Fruit fly (Drosophila melanogaster) whole organism, embryonic: Measurements from ENCODE around the gene CG15773.
A peak's percentile ranks its signal among the peaks of the same experiment; 100 is the strongest.

ENCODE experiments used
- Abd-B ChIP-seq: fragments of 200-800 bp; sonication (Bioruptor generic); optimal IDR thresholded peaks from 2 replicates; lab custom pipeline; 2018; ENCODE audit warnings: missing biosample characterization, mild to moderate bottlenecking, missing genetic modification characterization, moderate library complexity
- Asciz ChIP-seq: fragments of 200-800 bp; sonication (Bioruptor generic); optimal IDR thresholded peaks from 2 replicates; lab custom pipeline; 2017; ENCODE audit warnings: missing biosample characterization, mild to moderate bottlenecking, missing genetic modification characterization, missing genetic modification reagents
- B-H1 ChIP-seq: fragments of 200-800 bp; sonication (Bioruptor generic); IDR thresholded peaks from 3 replicates; pipeline ENCODE4 v1.3.6; 2022; ENCODE audit warnings: missing biosample characterization, missing genetic modification characterization
- CG12659 ChIP-seq: fragments of 200-800 bp; sonication (Bioruptor generic); optimal IDR thresholded peaks from 3 replicates; lab custom pipeline; 2017; ENCODE audit warnings: mild to moderate bottlenecking, missing biosample characterization, missing genetic modification reagents, missing genetic modification characterization
- CG12942 ChIP-seq: fragments of 200-800 bp; sonication (Bioruptor generic); optimal IDR thresholded peaks from 3 replicates; lab custom pipeline; 2016; ENCODE audit warnings: missing biosample characterization, missing genetic modification characterization
- CG13894 ChIP-seq: fragments of 200-800 bp; sonication (Bioruptor generic); optimal IDR thresholded peaks from 3 replicates; lab custom pipeline; 2018; ENCODE audit warnings: missing biosample characterization, mild to moderate bottlenecking, missing genetic modification characterization, moderate library complexity
- CG14050 ChIP-seq: fragments of 200-800 bp; sonication (Bioruptor generic); IDR thresholded peaks from 3 replicates; pipeline ENCODE4 v1.3.6; 2022; ENCODE audit warnings: missing biosample characterization, missing genetic modification characterization
- CG15514 ChIP-seq: fragments of 200-800 bp; sonication (Bioruptor generic); optimal IDR thresholded peaks from 3 replicates; lab custom pipeline; 2017; ENCODE audit warnings: missing biosample characterization, missing genetic modification characterization, mild to moderate bottlenecking, moderate library complexity, missing genetic modification reagents
- CG17829 ChIP-seq: fragments of 200-800 bp; optimal IDR thresholded peaks from 2 replicates; lab custom pipeline; 2019; ENCODE audit warnings: missing biosample characterization, mild to moderate bottlenecking, missing genetic modification characterization, moderate library complexity
- CG2120 ChIP-seq: fragments of 200-800 bp; sonication (Bioruptor generic); optimal IDR thresholded peaks from 3 replicates; lab custom pipeline; 2016; ENCODE audit warnings: missing biosample characterization, missing genetic modification characterization
- CG2202 ChIP-seq: fragments of 200-800 bp; sonication (Bioruptor generic); optimal IDR thresholded peaks from 2 replicates; lab custom pipeline; 2018; ENCODE audit warnings: missing biosample characterization, mild to moderate bottlenecking, missing genetic modification characterization
- CG3163 ChIP-seq: fragments of 200-800 bp; sonication (Bioruptor generic); optimal IDR thresholded peaks from 3 replicates; lab custom pipeline; 2016; ENCODE audit warnings: missing biosample characterization, missing genetic modification characterization
- CG6175 ChIP-seq: fragments of 200-800 bp; sonication (Bioruptor generic); IDR thresholded peaks from 3 replicates; pipeline ENCODE4 v1.3.6; 2022; ENCODE audit warnings: missing biosample characterization, missing genetic modification characterization
- CG6765 ChIP-seq: fragments of 200-800 bp; sonication (Bioruptor generic); optimal IDR thresholded peaks from 3 replicates; lab custom pipeline; 2017; ENCODE audit warnings: missing biosample characterization, mild to moderate bottlenecking, missing genetic modification characterization
- CG7839 ChIP-seq: fragments of 200-800 bp; sonication (Bioruptor generic); optimal IDR thresholded peaks from 3 replicates; lab custom pipeline; 2018; ENCODE audit warnings: missing biosample characterization, mild to moderate bottlenecking, missing genetic modification characterization, moderate library complexity
- CG9609 ChIP-seq: fragments of 200-800 bp; sonication (Bioruptor generic); optimal IDR thresholded peaks from 3 replicates; lab custom pipeline; 2016; ENCODE audit warnings: missing biosample characterization, missing genetic modification characterization
- CHES-1-like ChIP-seq: fragments of 200-800 bp; sonication (Bioruptor generic); optimal IDR thresholded peaks from 2 replicates; lab custom pipeline; 2016; ENCODE audit warnings: missing biosample characterization, missing genetic modification characterization
- E2f2 ChIP-seq: fragments of 200-800 bp; sonication (Bioruptor generic); IDR thresholded peaks from 2 replicates; pipeline ENCODE4 v1.3.6; 2022; ENCODE audit warnings: missing biosample characterization, missing genetic modification characterization
- ERR ChIP-seq: fragments of 200-800 bp; sonication (Bioruptor generic); optimal IDR thresholded peaks from 2 replicates; lab custom pipeline; 2016; ENCODE audit warnings: missing biosample characterization, missing genetic modification characterization
- Fer2 ChIP-seq: fragments of 200-800 bp; sonication (Bioruptor generic); optimal IDR thresholded peaks from 2 replicates; lab custom pipeline; 2018; ENCODE audit warnings: missing biosample characterization, mild to moderate bottlenecking, missing genetic modification characterization, moderate library complexity
- Mad ChIP-seq: fragments of 200-800 bp; sonication (Bioruptor generic); optimal IDR thresholded peaks from 2 replicates; lab custom pipeline; 2016; ENCODE audit warnings: missing biosample characterization, missing genetic modification characterization
- Nf-YA ChIP-seq: fragments of 200-800 bp; sonication (Bioruptor generic); IDR thresholded peaks from 2 replicates; pipeline ENCODE4 v1.3.6; 2022; ENCODE audit warnings: missing biosample characterization, missing genetic modification characterization
- Ravus ChIP-seq: fragments of 200-800 bp; sonication (Bioruptor generic); IDR thresholded peaks from 2 replicates; pipeline ENCODE4 v1.3.6; 2022; ENCODE audit warnings: missing biosample characterization, missing genetic modification characterization
- Side ChIP-seq: fragments of 200-800 bp; sonication (Bioruptor generic); optimal IDR thresholded peaks from 2 replicates; lab custom pipeline; 2016; ENCODE audit warnings: missing biosample characterization, missing genetic modification characterization
- TFAM ChIP-seq: fragments of 200-800 bp; sonication (Bioruptor generic); optimal IDR thresholded peaks from 2 replicates; lab custom pipeline; 2017; ENCODE audit warnings: missing biosample characterization, missing genetic modification characterization, inconsistent platforms
- ash1 ChIP-seq: fragments of 200-800 bp; sonication (Bioruptor generic); optimal IDR thresholded peaks from 2 replicates; lab custom pipeline; 2018; ENCODE audit warnings: missing biosample characterization, mild to moderate bottlenecking, missing genetic modification characterization
- bab2 ChIP-seq: fragments of 200-800 bp; sonication (Bioruptor generic); optimal IDR thresholded peaks from 2 replicates; lab custom pipeline; 2016; ENCODE audit warnings: missing biosample characterization, missing genetic modification characterization
- caup ChIP-seq: fragments of 200-800 bp; sonication (Bioruptor generic); optimal IDR thresholded peaks from 3 replicates; lab custom pipeline; 2017; ENCODE audit warnings: missing biosample characterization, mild to moderate bottlenecking, missing genetic modification characterization, moderate library complexity; ENCODE audit not compliant: severe bottlenecking
- cg ChIP-seq: fragments of 200-800 bp; sonication (Bioruptor generic); optimal IDR thresholded peaks from 3 replicates; lab custom pipeline; 2019; ENCODE audit warnings: missing biosample characterization, mild to moderate bottlenecking, missing genetic modification characterization, moderate library complexity
- ci ChIP-seq: fragments of 200-800 bp; sonication (Bioruptor generic); IDR thresholded peaks from 3 replicates; pipeline ENCODE4 v1.3.6; 2022; ENCODE audit warnings: missing biosample characterization, missing genetic modification characterization
- crc ChIP-seq: fragments of 200-800 bp; sonication (Bioruptor generic); optimal IDR thresholded peaks from 2 replicates; lab custom pipeline; 2016; ENCODE audit warnings: missing biosample characterization, missing genetic modification characterization
- dysf ChIP-seq: fragments of 200-800 bp; sonication (Bioruptor generic); IDR thresholded peaks from 3 replicates; pipeline ENCODE4 v1.3.6; 2022; ENCODE audit warnings: missing biosample characterization, missing genetic modification characterization
- fd64A ChIP-seq: fragments of 200-800 bp; sonication (Bioruptor generic); optimal IDR thresholded peaks from 3 replicates; lab custom pipeline; 2018; ENCODE audit warnings: missing biosample characterization, mild to moderate bottlenecking, missing genetic modification characterization
- fru ChIP-seq: fragments of >200 bp; optimal IDR thresholded peaks from 2 replicates; lab custom pipeline; 2017
- gro ChIP-seq: fragments of 200-800 bp; sonication (Bioruptor generic); optimal IDR thresholded peaks from 2 replicates; lab custom pipeline; 2016; ENCODE audit warnings: missing biosample characterization, missing genetic modification characterization
- ind ChIP-seq: fragments of 200-800 bp; sonication (Bioruptor generic); optimal IDR thresholded peaks from 3 replicates; lab custom pipeline; 2016; ENCODE audit warnings: missing biosample characterization, missing genetic modification characterization
- kay ChIP-seq: fragments of 200-800 bp; sonication (Bioruptor generic); optimal IDR thresholded peaks from 2 replicates; lab custom pipeline; 2016; ENCODE audit warnings: missing biosample characterization, missing genetic modification characterization
- mirr ChIP-seq: fragments of 200-800 bp; sonication (Bioruptor generic); optimal IDR thresholded peaks from 3 replicates; lab custom pipeline; 2018; ENCODE audit warnings: missing biosample characterization, mild to moderate bottlenecking, missing genetic modification characterization
- nerfin-2 ChIP-seq: fragments of 200-800 bp; sonication (Bioruptor generic); IDR thresholded peaks from 2 replicates; pipeline ENCODE4 v1.3.6; 2022; ENCODE audit warnings: missing biosample characterization, missing genetic modification characterization; ENCODE audit not compliant: partially characterized antibody
- org-1 ChIP-seq: fragments of 200-800 bp; sonication (Bioruptor generic); optimal IDR thresholded peaks from 2 replicates; lab custom pipeline; 2017; ENCODE audit warnings: missing biosample characterization, missing genetic modification characterization
- pan ChIP-seq, 4 experiments: fragments of >200 bp in 3 of 4; fragments of 200-800 bp in 1 of 4; sonication (Bioruptor generic) in 1 of 4; optimal IDR thresholded peaks in 3 of 4; IDR thresholded peaks in 1 of 4; 2 replicates each; pipeline versions ENCODE4 v1.3.6 to Lab custom; 2017 to 2022; ENCODE audit warnings: missing biosample characterization in 2 of 4, missing genetic modification characterization in 2 of 4, mixed read lengths in 1 of 4
- pb ChIP-seq: fragments of 200-800 bp; sonication (Bioruptor generic); optimal IDR thresholded peaks from 3 replicates; lab custom pipeline; 2016; ENCODE audit warnings: missing biosample characterization, missing genetic modification characterization
- pros ChIP-seq: fragments of 200-800 bp; sonication (Bioruptor generic); optimal IDR thresholded peaks from 3 replicates; lab custom pipeline; 2019; ENCODE audit warnings: missing biosample characterization, mild to moderate bottlenecking, missing genetic modification characterization, moderate library complexity
- sc ChIP-seq, 3 experiments: fragments of >200 bp in 2 of 3; fragments of 200-800 bp in 1 of 3; sonication (Bioruptor generic) in 1 of 3; optimal IDR thresholded peaks; 2 replicates in 2 of 3; 3 replicates in 1 of 3; lab custom pipeline; 2017; ENCODE audit warnings: mild to moderate bottlenecking in 1 of 3, missing biosample characterization in 1 of 3, missing genetic modification characterization in 1 of 3, missing genetic modification reagents in 1 of 3
- tgo ChIP-seq: fragments of 200-800 bp; sonication (Bioruptor generic); IDR thresholded peaks from 3 replicates; pipeline ENCODE4 v1.3.6; 2022; ENCODE audit warnings: missing biosample characterization, missing genetic modification characterization
- tin ChIP-seq: fragments of 200-800 bp; sonication (Bioruptor generic); optimal IDR thresholded peaks from 3 replicates; lab custom pipeline; 2016; ENCODE audit warnings: missing biosample characterization, missing genetic modification characterization
- tna ChIP-seq: fragments of 200-800 bp; sonication (Bioruptor generic); IDR thresholded peaks from 2 replicates; pipeline ENCODE4 v1.3.6; 2022; ENCODE audit warnings: missing biosample characterization, missing genetic modification characterization; ENCODE audit not compliant: partially characterized antibody
- zen ChIP-seq: fragments of 200-800 bp; sonication (Bioruptor generic); optimal IDR thresholded peaks from 3 replicates; lab custom pipeline; 2018; ENCODE audit warnings: missing biosample characterization, mild to moderate bottlenecking, missing genetic modification characterization, moderate library complexity
- zf30C ChIP-seq: fragments of 200-800 bp; sonication (Bioruptor generic); optimal IDR thresholded peaks from 3 replicates; lab custom pipeline; 2018; ENCODE audit warnings: missing biosample characterization, mild to moderate bottlenecking, missing genetic modification characterization

CG15773 gene

DNA sequence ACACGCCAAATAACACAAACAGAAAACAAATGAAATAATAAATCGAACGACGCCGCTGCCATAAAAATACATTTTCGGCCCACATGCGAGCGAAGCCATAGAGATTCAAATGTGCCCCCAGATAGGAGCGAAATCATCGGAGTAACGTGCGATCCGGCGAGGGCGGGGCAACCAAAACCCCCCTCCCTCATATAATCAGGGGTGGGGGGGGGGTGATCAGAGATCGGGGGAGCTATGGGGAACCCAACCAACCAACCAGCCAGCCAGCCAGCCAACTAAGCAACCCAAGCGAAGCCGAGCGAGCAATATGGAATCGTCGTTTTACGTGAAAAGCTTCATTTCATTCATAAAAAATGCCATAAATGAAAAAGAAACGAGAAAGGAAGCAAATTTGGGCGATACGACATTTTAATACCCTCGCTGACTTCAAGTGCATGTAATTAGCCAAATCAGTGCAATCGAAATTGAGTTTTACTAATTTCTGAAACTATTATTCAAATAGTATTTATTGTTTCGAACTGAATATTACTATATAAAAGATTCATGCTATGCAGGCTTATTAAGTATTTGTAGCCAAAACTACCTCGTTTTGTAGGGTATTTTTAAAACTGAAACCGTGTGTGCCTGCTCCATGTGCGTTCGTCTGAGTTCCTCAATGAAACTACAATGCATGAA lies 32.6 kb upstream of the CG15773 start (continued):
- TF ChIP-seq CG12659 (GFP tag; lab: Kevin White, UChicago) (peak; percentile 3), dysf (GFP tag; lab: Robert Waterston, UW) (peak; percentile 74), CG2120 (peak; percentile 62), CG14050 (GFP tag; lab: Robert Waterston, UW) (peak; percentile 29; the same call in 1 of the 3 replicates), CHES-1-like (GFP tag; lab: Kevin White, UChicago) (peak; percentile 14), CG17829 (tag; lab: Kevin White, UChicago) (peak; percentile 60), pros (GFP tag; lab: Kevin White, UChicago) (no peak), Fer2 (tag; lab: Kevin White, UChicago) (no peak), pb (GFP tag; lab: Kevin White, UChicago) (no peak), TFAM (GFP tag; lab: Kevin White, UChicago) (no peak), CG15514 (peak; percentile 21), Asciz (GFP tag; lab: Kevin White, UChicago) (peak; percentile 66), CG6765 (GFP tag; lab: Kevin White, UChicago) (no peak), B-H1 (GFP tag; lab: Robert Waterston, UW) (peak; percentile 38; the same call in 1 of the 3 replicates), CG12942 (GFP tag; lab: Kevin White, UChicago) (peak; percentile 34), Nf-YA (GFP tag; lab: Robert Waterston, UW) (peak; percentile 32; the same call in 1 of the 2 replicates), caup (GFP tag; lab: Kevin White, UChicago) (peak; percentile 28), CG13894 (tag; lab: Kevin White, UChicago) (peak; percentile 81), zen (tag; lab: Kevin White, UChicago) (no peak), bab2 (GFP tag; lab: Kevin White, UChicago) (peak; percentile 7), crc (GFP tag; lab: Kevin White, UChicago) (peak; percentile 18), CG7839 (tag; lab: Kevin White, UChicago) (peak; percentile 76), tin (GFP tag; lab: Kevin White, UChicago) (peak; percentile 58), sc (optimal IDR thresholded peaks at IDR 0.05; lab: Kevin White, UChicago) (no peak), sc (GFP tag; optimal IDR thresholded peaks at IDR 0.05; lab: Kevin White, UChicago) (peak; percentile 55), org-1 (GFP tag; lab: Kevin White, UChicago) (peak; percentile 53), Side (GFP tag; lab: Kevin White, UChicago) (peak; percentile 12), ash1 (GFP tag; lab: Kevin White, UChicago) (no peak), CG9609 (GFP tag; lab: Kevin White, UChicago) (peak; percentile 15), ci (peak; percentile 70; the same call in 2 of the 3 replicates), tgo (GFP tag; lab: Robert Waterston, UW) (peak; percentile 65), CG2202 (tag; lab: Kevin White, UChicago) (peak; percentile 39), CG6175 (GFP tag; lab: Robert Waterston, UW) (peak; percentile 84), CG3163 (GFP tag; lab: Kevin White, UChicago) (no peak), fd64A (GFP tag; lab: Kevin White, UChicago) (no peak), Abd-B (GFP tag; lab: Kevin White, UChicago) (peak; percentile 62), tna (no peak), gro (peak; percentile 35), mirr (GFP tag; lab: Kevin White, UChicago) (no peak), ind (peak; percentile 63), ERR (GFP tag; lab: Kevin White, UChicago) (no peak), kay (GFP tag; lab: Kevin White, UChicago) (peak; percentile 27), Ravus (GFP tag; lab: Robert Waterston, UW) (no peak), cg (GFP tag; lab: Kevin White, UChicago) (no peak), fru (lab: Kevin White, UChicago) (no peak), pan (optimal IDR thresholded peaks at IDR 0.05; lab: Kevin White, UChicago) (no peak), pan (GFP tag; optimal IDR thresholded peaks at IDR 0.05 in 1 of 2, IDR thresholded peaks at IDR 0.05 in 1 of 2) (peak in 1 of 2 experiments; percentile 28), Mad (GFP tag; lab: Kevin White, UChicago) (peak; percentile 38), nerfin-2 (GFP tag; lab: Robert Waterston, UW) (no peak), zf30C (GFP tag; lab: Kevin White, UChicago) (no peak), E2f2 (GFP tag; lab: Robert Waterston, UW) (peak; percentile 35; the same call in 1 of the 2 replicates)
